Worm (Caenorhabditis elegans) whole organism, young adult: ENCODE measurements around the gene K05D4.9.

Experiments
- C17E4.6 ChIP-seq: fragments of 200-800 bp; sonication (Bioruptor generic); IDR thresholded peaks from 2 replicates; pipeline ENCODE4 v1.3.6; 2022; ENCODE audit warnings: missing genetic modification reagents, missing genetic modification characterization, missing compliant biosample characterization
- F22D6.2 ChIP-seq: sonication (generic microtip); optimal IDR thresholded peaks from 2 replicates; lab custom pipeline; 2016; ENCODE audit warnings: mild to moderate bottlenecking, missing genetic modification characterization, missing compliant biosample characterization
- F23B12.7 ChIP-seq: sonication (generic microtip); optimal IDR thresholded peaks from 2 replicates; lab custom pipeline; 2017; ENCODE audit warnings: missing genetic modification characterization, mild to moderate bottlenecking, missing compliant biosample characterization, antibody characterized with exemption, moderate library complexity; ENCODE audit not compliant: insufficient read depth
- F33H1.4 ChIP-seq: fragments of 200-800 bp; sonication (Bioruptor generic); IDR thresholded peaks from 2 replicates; pipeline ENCODE4 v1.3.6; 2022; ENCODE audit warnings: missing genetic modification reagents, missing genetic modification characterization, missing compliant biosample characterization
- K12H6.12 ChIP-seq: fragments of 200-800 bp; sonication (Bioruptor generic); optimal IDR thresholded peaks from 2 replicates; lab custom pipeline; 2018; ENCODE audit warnings: mild to moderate bottlenecking, missing genetic modification characterization, missing compliant biosample characterization
- T26A5.8 ChIP-seq: sonication (generic microtip); optimal IDR thresholded peaks from 2 replicates; lab custom pipeline; 2016; ENCODE audit warnings: missing genetic modification characterization, missing compliant biosample characterization
- Y67H2A.10 ChIP-seq: fragments of 200-800 bp; sonication (Bioruptor generic); conservative IDR thresholded peaks from 2 replicates; pipeline ENCODE4 v1.3.6; 2022; ENCODE audit warnings: missing genetic modification reagents, missing genetic modification characterization, missing compliant biosample characterization
- ZK185.1 ChIP-seq: sonication (generic microtip); optimal IDR thresholded peaks from 2 replicates; lab custom pipeline; 2016; ENCODE audit warnings: mild to moderate bottlenecking, missing genetic modification characterization, missing compliant biosample characterization; ENCODE audit not compliant: poor library complexity, severe bottlenecking
- attf-6 ChIP-seq: fragments of 200-800 bp; sonication (Bioruptor generic); IDR thresholded peaks from 2 replicates; pipeline ENCODE4 v1.3.6; 2022; ENCODE audit warnings: missing genetic modification reagents, missing genetic modification characterization, missing compliant biosample characterization
- cebp-1 ChIP-seq, 2 experiments: fragments of 200-800 bp in 1 of 2; sonication (Bioruptor generic) in 1 of 2; sonication (generic microtip) in 1 of 2; IDR thresholded peaks in 1 of 2; optimal IDR thresholded peaks in 1 of 2; 2 replicates each; pipeline versions ENCODE4 v1.3.6 to Lab custom; 2017 to 2022; ENCODE audit warnings: missing compliant biosample characterization in 2 of 2, missing genetic modification characterization in 2 of 2, mild to moderate bottlenecking in 1 of 2, missing genetic modification reagents in 1 of 2, moderate library complexity in 1 of 2
- ceh-100 ChIP-seq: fragments of 200-800 bp; sonication (Bioruptor generic); IDR thresholded peaks from 2 replicates; pipeline ENCODE4 v1.3.6; 2022; ENCODE audit warnings: missing genetic modification reagents, missing genetic modification characterization, missing compliant biosample characterization
- ceh-27 ChIP-seq: fragments of 200-800 bp; sonication (Bioruptor generic); optimal IDR thresholded peaks from 2 replicates; lab custom pipeline; 2018; ENCODE audit warnings: mild to moderate bottlenecking, missing genetic modification characterization, moderate library complexity, missing compliant biosample characterization
- dox-1 ChIP-seq: fragments of 200-800 bp; sonication (Bioruptor generic); IDR thresholded peaks from 2 replicates; pipeline ENCODE4 v1.3.6; 2022; ENCODE audit warnings: missing genetic modification reagents, missing genetic modification characterization, missing compliant biosample characterization
- dpff-1 ChIP-seq: sonication (generic microtip); optimal IDR thresholded peaks from 2 replicates; lab custom pipeline; 2017; ENCODE audit warnings: mild to moderate bottlenecking, missing genetic modification characterization, missing compliant biosample characterization
- efl-1 ChIP-seq: fragments of 150-350 bp; optimal IDR thresholded peaks from 2 replicates; lab custom pipeline; 2014; ENCODE audit warnings: missing biosample characterization, missing genetic modification reagents, missing genetic modification characterization
- ets-4 ChIP-seq: fragments of 200-800 bp; sonication (Bioruptor generic); optimal IDR thresholded peaks from 2 replicates; lab custom pipeline; 2018; ENCODE audit warnings: mild to moderate bottlenecking, missing genetic modification characterization, missing compliant biosample characterization
- fkh-3 ChIP-seq: sonication (generic microtip); optimal IDR thresholded peaks from 2 replicates; lab custom pipeline; 2016; ENCODE audit warnings: mild to moderate bottlenecking, missing genetic modification characterization, missing compliant biosample characterization
- hlh-12 ChIP-seq: sonication (generic microtip); optimal IDR thresholded peaks from 2 replicates; lab custom pipeline; 2016; ENCODE audit warnings: missing genetic modification characterization, missing compliant biosample characterization
- hmg-1.2 ChIP-seq: fragments of 200-800 bp; sonication (Bioruptor generic); IDR thresholded peaks from 2 replicates; pipeline ENCODE4 v1.3.6; 2022; ENCODE audit warnings: missing genetic modification reagents, missing genetic modification characterization, missing compliant biosample characterization
- hsf-1 ChIP-seq: fragments of 200-800 bp; sonication (Bioruptor generic); IDR thresholded peaks from 2 replicates; pipeline ENCODE4 v1.3.6; 2022; ENCODE audit warnings: missing genetic modification reagents, missing genetic modification characterization, missing compliant biosample characterization
- let-607 ChIP-seq, 2 experiments: fragments of 200-800 bp in 1 of 2; sonication (Bioruptor generic) in 1 of 2; sonication (generic microtip) in 1 of 2; optimal IDR thresholded peaks; 2 replicates each; lab custom pipeline; 2016 to 2018; ENCODE audit warnings: mild to moderate bottlenecking in 2 of 2, missing compliant biosample characterization in 2 of 2, missing genetic modification characterization in 2 of 2, moderate library complexity in 2 of 2, missing genotype in 1 of 2
- lin-26 ChIP-seq: fragments of 200-800 bp; sonication (Bioruptor generic); IDR thresholded peaks from 2 replicates; pipeline ENCODE4 v1.3.6; 2022; ENCODE audit warnings: missing genetic modification reagents, missing genetic modification characterization, missing compliant biosample characterization
- lsl-1 ChIP-seq: fragments of 200-800 bp; sonication (Bioruptor generic); optimal IDR thresholded peaks from 2 replicates; lab custom pipeline; 2018; ENCODE audit warnings: mild to moderate bottlenecking, missing genetic modification characterization, moderate library complexity, missing compliant biosample characterization
- lsy-27 ChIP-seq: sonication (generic microtip); optimal IDR thresholded peaks from 2 replicates; lab custom pipeline; 2017; ENCODE audit warnings: missing genetic modification characterization, mild to moderate bottlenecking, missing compliant biosample characterization, antibody characterized with exemption, missing genotype, borderline replicate concordance; ENCODE audit not compliant: insufficient read depth
- madf-3 ChIP-seq: fragments of 200-800 bp; sonication (Bioruptor generic); IDR thresholded peaks from 2 replicates; pipeline ENCODE4 v1.3.6; 2022; ENCODE audit warnings: missing genetic modification reagents, missing genetic modification characterization, missing compliant biosample characterization
- nfya-2 ChIP-seq: fragments of 200-800 bp; sonication (Bioruptor generic); IDR thresholded peaks from 2 replicates; pipeline ENCODE4 v1.3.6; 2022; ENCODE audit warnings: missing genetic modification reagents, missing genetic modification characterization, missing compliant biosample characterization
- nfyb-1 ChIP-seq: fragments of 200-800 bp; sonication (Bioruptor generic); IDR thresholded peaks from 2 replicates; pipeline ENCODE4 v1.3.6; 2022; ENCODE audit warnings: missing genetic modification reagents, missing genetic modification characterization, missing compliant biosample characterization
- nhr-80 ChIP-seq: sonication (generic microtip); optimal IDR thresholded peaks from 2 replicates; lab custom pipeline; 2016; ENCODE audit warnings: missing genetic modification characterization, missing compliant biosample characterization
- sdz-38 ChIP-seq: sonication (generic microtip); optimal IDR thresholded peaks from 2 replicates; lab custom pipeline; 2016; ENCODE audit warnings: missing genotype, missing genetic modification characterization, missing compliant biosample characterization
- sea-2 ChIP-seq: fragments of 200-800 bp; sonication (Bioruptor generic); IDR thresholded peaks from 2 replicates; pipeline ENCODE4 v1.3.6; 2022; ENCODE audit warnings: missing genetic modification characterization, missing compliant biosample characterization
- snpc-1.3 ChIP-seq: sonication (generic microtip); optimal IDR thresholded peaks from 2 replicates; lab custom pipeline; 2017; ENCODE audit warnings: missing genetic modification characterization, mild to moderate bottlenecking, missing compliant biosample characterization, antibody characterized with exemption, moderate library complexity, missing genotype, missing genetic modification reagents; ENCODE audit not compliant: insufficient read depth
- snpc-3.4 ChIP-seq: sonication (generic microtip); optimal IDR thresholded peaks from 2 replicates; lab custom pipeline; 2017; ENCODE audit warnings: missing genetic modification characterization, mild to moderate bottlenecking, missing compliant biosample characterization, antibody characterized with exemption, moderate library complexity, missing genotype, missing genetic modification reagents
- snpc-4 ChIP-seq, 5 experiments: fragments of 150-350 bp in 1 of 5; sonication (generic microtip) in 4 of 5; optimal IDR thresholded peaks; 2 replicates each; lab custom pipeline; 2014 to 2018; ENCODE audit warnings: missing genetic modification characterization in 5 of 5, missing biosample characterization in 3 of 5, antibody characterized with exemption in 2 of 5, mild to moderate bottlenecking in 2 of 5, missing compliant biosample characterization in 2 of 5, missing genotype in 2 of 5, moderate library complexity in 2 of 5, missing genetic modification reagents in 1 of 5
- somi-1 ChIP-seq: fragments of 200-800 bp; sonication (Bioruptor generic); optimal IDR thresholded peaks from 2 replicates; lab custom pipeline; 2018; ENCODE audit warnings: mild to moderate bottlenecking, missing genetic modification characterization, missing compliant biosample characterization
- tbp1 ChIP-seq: fragments of 200-800 bp; sonication (Bioruptor generic); optimal IDR thresholded peaks from 2 replicates; lab custom pipeline; 2018; ENCODE audit warnings: mild to moderate bottlenecking, missing genetic modification characterization, missing compliant biosample characterization
- unc-130 ChIP-seq: sonication (generic microtip); optimal IDR thresholded peaks from 2 replicates; lab custom pipeline; 2016; ENCODE audit warnings: missing genetic modification reagents, missing genetic modification characterization, missing compliant biosample characterization
- ztf-26 ChIP-seq: sonication (generic microtip); optimal IDR thresholded peaks from 2 replicates; lab custom pipeline; 2017; ENCODE audit warnings: missing genetic modification characterization, missing compliant biosample characterization

The K05D4.9 gene

DNA sequence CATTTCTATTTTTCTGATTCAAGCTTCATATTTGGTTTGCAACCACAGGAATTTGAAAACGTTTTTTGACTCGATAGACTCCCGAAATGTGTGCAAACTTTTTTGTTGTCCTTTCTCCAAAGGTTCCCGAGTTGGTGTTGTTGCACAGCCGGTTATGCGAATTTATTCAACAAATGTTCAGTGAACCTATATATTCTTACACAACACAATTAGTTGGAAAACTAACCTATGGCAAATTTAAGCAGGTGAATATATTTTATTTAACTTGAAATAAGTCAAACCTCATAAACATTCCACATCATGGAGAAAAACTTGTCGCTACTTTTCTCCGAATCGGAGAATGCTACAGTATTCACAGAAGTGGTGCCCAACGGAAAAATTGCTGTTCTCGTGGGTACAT, 11.7 kb upstream of the K05D4.9 start, which contains the start of gene srz-14:
Gene srz-14 (plus strand): TSS at position 301 of the 400 bp plus-strand sequence.
- TF ChIP-seq somi-1 (GFP tag; lab: Kevin White, UChicago): no peak
- TF ChIP-seq lin-26: no peak
- TF ChIP-seq nfyb-1 (GFP tag; lab: Robert Waterston, UW): no peak
- TF ChIP-seq ceh-27 (GFP tag; lab: Kevin White, UChicago): no peak
- no peak for TF ChIP-seq lsl-1 (GFP tag; lab: Kevin White, UChicago)
- no peak for TF ChIP-seq F33H1.4
- no peak for TF ChIP-seq madf-3 (GFP tag; lab: Robert Waterston, UW)

ce11 chrV:16182918-16183317, 11.3 kb upstream of the K05D4.9 start, which contains the start of gene srh-277:
Gene srh-277 (plus strand): TSS chrV:16183218.
- TF ChIP-seq tbp1 (GFP tag; lab: Kevin White, UChicago) (no peak), madf-3 (GFP tag; lab: Robert Waterston, UW) (no peak), K12H6.12 (no peak), snpc-4 (GFP tag; optimal IDR thresholded peaks at IDR 0.05; lab: Kevin White, UChicago) (no peak), snpc-4 (tag; optimal IDR thresholded peaks at IDR 0.05; lab: Kevin White, UChicago) (no peak), hmg-1.2 (GFP tag; lab: Robert Waterston, UW) (no peak), F23B12.7 (tag; lab: Kevin White, UChicago) (no peak), dox-1 (GFP tag; lab: Robert Waterston, UW) (no peak), lsy-27 (no peak), let-607 (tag; optimal IDR thresholded peaks at IDR 0.05; lab: Kevin White, UChicago) (no peak), hlh-12 (tag; lab: Kevin White, UChicago) (no peak), lin-26 (no peak), attf-6 (GFP tag; lab: Robert Waterston, UW) (no peak), lsl-1 (GFP tag; lab: Kevin White, UChicago) (no peak), C17E4.6 (GFP tag; lab: Robert Waterston, UW) (no peak), snpc-3.4 (tag; lab: Kevin White, UChicago) (no peak), sdz-38 (tag; lab: Kevin White, UChicago) (no peak), dpff-1 (tag; lab: Kevin White, UChicago) (no peak), unc-130 (GFP tag; lab: Kevin White, UChicago) (no peak), F22D6.2 (tag; lab: Kevin White, UChicago) (no peak)
- TF ChIP-seq, all 124 proteins: peak for 0

- TF ChIP-seq T26A5.8 (tag; lab: Kevin White, UChicago) (no peak), ceh-100 (GFP tag; lab: Robert Waterston, UW) (no peak), ets-4 (GFP tag; lab: Kevin White, UChicago) (no peak), hsf-1 (no peak), ZK185.1 (tag; lab: Kevin White, UChicago) (no peak), nhr-80 (tag; lab: Kevin White, UChicago) (no peak), fkh-3 (tag; lab: Kevin White, UChicago) (no peak), snpc-1.3 (no peak), ztf-26 (tag; lab: Kevin White, UChicago) (no peak), nfya-2 (GFP tag; lab: Robert Waterston, UW) (no peak), efl-1 (GFP tag; lab: Kevin White, UChicago) (no peak), let-607 (tag; optimal IDR thresholded peaks at IDR 0.05; lab: Kevin White, UChicago) (no peak), cebp-1 (GFP tag; IDR thresholded peaks at IDR 0.05; lab: Robert Waterston, UW) (no peak), cebp-1 (tag; optimal IDR thresholded peaks at IDR 0.05; lab: Kevin White, UChicago) (no peak), Y67H2A.10 (GFP tag; lab: Robert Waterston, UW) (no peak), sea-2 (GFP tag; lab: Robert Waterston, UW) (no peak)
These were observed 10.5 kb upstream of the K05D4.9 start, which contains the start of gene srz-13 for ce11 chrV:16182110-16182509. Gene srz-13 (plus strand): TSS chrV:16182410.
